Fruit fly (Drosophila melanogaster): Measurements from ENCODE around the gene TwdlZ.

The TwdlZ gene

dm6 chrX:16723203-16724173 is 14.5 kb upstream of the TwdlZ start (continued):
- peak; percentile 74 for TF ChIP-seq Xrp1 (GFP tag; IDR thresholded peaks at IDR 0.05)
- TF ChIP-seq CG18764 (GFP tag; optimal IDR thresholded peaks at IDR 0.05), result peak; percentile 10
- TF ChIP-seq CG7372 (GFP tag; IDR thresholded peaks at IDR 0.05), result no peak
- peak; percentile 80 for TF ChIP-seq CG8388 (GFP tag; optimal IDR thresholded peaks at IDR 0.05)
- peak; percentile 21 for TF ChIP-seq NC2β (GFP tag; optimal IDR thresholded peaks at IDR 0.05)
- peak; percentile 12; the same call in 1 of the 4 replicates for TF ChIP-seq Gug (GFP tag; IDR thresholded peaks at IDR 0.05)
- peak; percentile 76 for TF ChIP-seq CG2712 (tag; optimal IDR thresholded peaks at IDR 0.05)
- TF ChIP-seq Elba2 (GFP tag; optimal IDR thresholded peaks at IDR 0.05), result no peak
- peak; percentile 73 for TF ChIP-seq slbo (GFP tag; IDR thresholded peaks at IDR 0.05)
- TF ChIP-seq zfh1 (GFP tag; IDR thresholded peaks at IDR 0.05), result peak; percentile 60; the same call in 1 of the 3 replicates
- TF ChIP-seq CG4424 (GFP tag; optimal IDR thresholded peaks at IDR 0.05), result peak; percentile 8
- TF ChIP-seq CG3847 (GFP tag; IDR thresholded peaks at IDR 0.05), result peak; percentile 58
- peak; percentile 71 for TF ChIP-seq Ptx1 (GFP tag; IDR thresholded peaks at IDR 0.05)
- peak; percentile 59 for TF ChIP-seq ewg (GFP tag; optimal IDR thresholded peaks at IDR 0.05)
- TF ChIP-seq gcm (GFP tag; optimal IDR thresholded peaks at IDR 0.05), result peak; percentile 71
- TF ChIP-seq ac (GFP tag; optimal IDR thresholded peaks at IDR 0.05), result no peak
- peak; percentile 38 for TF ChIP-seq CG12769 (tag; optimal IDR thresholded peaks at IDR 0.05)
- TF ChIP-seq CG10431 (GFP tag; optimal IDR thresholded peaks at IDR 0.05), result peak; percentile 21
- peak; percentile 69 for TF ChIP-seq tgo (GFP tag; IDR thresholded peaks at IDR 0.05)
- no peak for TF ChIP-seq hbn (GFP tag; IDR thresholded peaks at IDR 0.05; ENCODE audit: partially characterized antibody)
- TF ChIP-seq hth (optimal IDR thresholded peaks at IDR 0.05), result no peak
- peak; percentile 19 for TF ChIP-seq CG16863 (GFP tag; optimal IDR thresholded peaks at IDR 0.05)
- no peak for TF ChIP-seq NC2α (GFP tag; optimal IDR thresholded peaks at IDR 0.05)
- peak; percentile 82 for TF ChIP-seq CG9215 (GFP tag; IDR thresholded peaks at IDR 0.05)
- peak in 1 of 2 experiments; percentile 63 for TF ChIP-seq crp (GFP tag; optimal IDR thresholded peaks at IDR 0.05)
- peak; percentile 40; the same call in 1 of the 3 replicates for TF ChIP-seq Dbx (GFP tag; IDR thresholded peaks at IDR 0.05)
- TF ChIP-seq CG12744 (GFP tag; optimal IDR thresholded peaks at IDR 0.05), result peak; percentile 32
- peak; percentile 39 for TF ChIP-seq jing (GFP tag; optimal IDR thresholded peaks at IDR 0.05)
- TF ChIP-seq CG12236 (GFP tag; optimal IDR thresholded peaks at IDR 0.05), result peak; percentile 27
- no peak for TF ChIP-seq Lhr (GFP tag; optimal IDR thresholded peaks at IDR 0.05)
- TF ChIP-seq CG17385 (GFP tag; optimal IDR thresholded peaks at IDR 0.05), result peak; percentile 79
- peak; percentile 69 for TF ChIP-seq CG12219 (GFP tag; optimal IDR thresholded peaks at IDR 0.05)
- TF ChIP-seq trh (GFP tag; optimal IDR thresholded peaks at IDR 0.05), result no peak
- TF ChIP-seq pzg (GFP tag; optimal IDR thresholded peaks at IDR 0.05), result no peak
- peak; percentile 81 for TF ChIP-seq CG18619 (GFP tag; optimal IDR thresholded peaks at IDR 0.05)
- TF ChIP-seq Dip3 (GFP tag; optimal IDR thresholded peaks at IDR 0.05), result no peak
- peak; percentile 87 for TF ChIP-seq PHDP (tag; optimal IDR thresholded peaks at IDR 0.05)
- TF ChIP-seq prd (optimal IDR thresholded peaks at IDR 0.05), result no peak
- no peak; the same call in none of the 3 replicates for TF ChIP-seq prd (GFP tag; IDR thresholded peaks at IDR 0.05)
- peak; percentile 57; the same call in 1 of the 2 replicates for TF ChIP-seq al (GFP tag; IDR thresholded peaks at IDR 0.05)
- peak; percentile 30 for TF ChIP-seq kah (GFP tag; optimal IDR thresholded peaks at IDR 0.05)
- peak; percentile 28; the same call in 1 of the 2 replicates for TF ChIP-seq CG4404 (GFP tag; IDR thresholded peaks at IDR 0.05)
- peak; percentile 67 for TF ChIP-seq CG10366 (GFP tag; IDR thresholded peaks at IDR 0.05)
- peak; percentile 47 for TF ChIP-seq CG2202 (tag; optimal IDR thresholded peaks at IDR 0.05)
- peak; percentile 51; the same call in 1 of the 2 replicates for TF ChIP-seq Rx (GFP tag; IDR thresholded peaks at IDR 0.05)
- peak; percentile 88 for TF ChIP-seq unpg (GFP tag; optimal IDR thresholded peaks at IDR 0.05)
- TF ChIP-seq Hr39 (optimal IDR thresholded peaks at IDR 0.05), result no peak
- TF ChIP-seq Adf1 (GFP tag; IDR thresholded peaks at IDR 0.05), result peak; percentile 97
- peak; percentile 78 for TF ChIP-seq seq (GFP tag; IDR thresholded peaks at IDR 0.05)

All from whole organism, embryonic.